Fruit fly (Drosophila melanogaster): ENCODE measurements around the gene Npl4.

Gene Npl4

dm6 chr3R:25637294-25638174 lies 13.1 kb upstream of the Npl4 start, which contains the start of gene jigr1 (continued):
- peak; percentile 6 for TF ChIP-seq CG8290 (GFP tag; optimal IDR thresholded peaks at IDR 0.05)
- TF ChIP-seq CG8290 (tag; optimal IDR thresholded peaks at IDR 0.05) = peak in 1 of 2 experiments; percentile 44
- TF ChIP-seq Opbp (GFP tag; IDR thresholded peaks at IDR 0.05; ENCODE audit: partially characterized antibody) = no peak
- no peak for TF ChIP-seq slbo (GFP tag; IDR thresholded peaks at IDR 0.05)
- TF ChIP-seq CG6765 (GFP tag; optimal IDR thresholded peaks at IDR 0.05) = no peak
- TF ChIP-seq CG15601 (tag; optimal IDR thresholded peaks at IDR 0.05) = no peak
- no peak for TF ChIP-seq CG18619 (GFP tag; optimal IDR thresholded peaks at IDR 0.05)
- TF ChIP-seq CG12071 (GFP tag; optimal IDR thresholded peaks at IDR 0.05) = no peak
- no peak for TF ChIP-seq CG3726 (GFP tag; IDR thresholded peaks at IDR 0.05)
- peak; percentile 24 for TF ChIP-seq CG30403 (GFP tag; optimal IDR thresholded peaks at IDR 0.05)
- TF ChIP-seq mirr (GFP tag; optimal IDR thresholded peaks at IDR 0.05) = no peak
- TF ChIP-seq jing (GFP tag; optimal IDR thresholded peaks at IDR 0.05) = no peak
- TF ChIP-seq MBD-R2 (GFP tag; IDR thresholded peaks at IDR 0.05) = no peak
- no peak for TF ChIP-seq CG10321 (GFP tag; IDR thresholded peaks at IDR 0.05)
- no peak for TF ChIP-seq tap (tag; optimal IDR thresholded peaks at IDR 0.05)
- TF ChIP-seq CG6813 (GFP tag; optimal IDR thresholded peaks at IDR 0.05) = peak; percentile 52
- no peak for TF ChIP-seq pzg (GFP tag; optimal IDR thresholded peaks at IDR 0.05)
- TF ChIP-seq pho (GFP tag; optimal IDR thresholded peaks at IDR 0.05) = no peak
- no peak for TF ChIP-seq dm (GFP tag; optimal IDR thresholded peaks at IDR 0.05)
- TF ChIP-seq hth (optimal IDR thresholded peaks at IDR 0.05) = no peak
- TF ChIP-seq Hmx (GFP tag; optimal IDR thresholded peaks at IDR 0.05) = no peak
- TF ChIP-seq Ets97D (GFP tag; optimal IDR thresholded peaks at IDR 0.05) = no peak
- no peak for TF ChIP-seq CG2129 (GFP tag; IDR thresholded peaks at IDR 0.05; ENCODE audit: partially characterized antibody)
- no peak for TF ChIP-seq CG11696 (GFP tag; IDR thresholded peaks at IDR 0.05)
- peak; percentile 8 for TF ChIP-seq Usf (GFP tag; optimal IDR thresholded peaks at IDR 0.05)
- TF ChIP-seq phol (tag; optimal IDR thresholded peaks at IDR 0.05) = peak; percentile 57
- TF ChIP-seq grn (GFP tag; optimal IDR thresholded peaks at IDR 0.05) = no peak
- no peak for TF ChIP-seq Spps (tag; optimal IDR thresholded peaks at IDR 0.05)
- peak; percentile 42 for TF ChIP-seq Oli (tag; optimal IDR thresholded peaks at IDR 0.05)
- no peak for TF ChIP-seq CG4707 (GFP tag; optimal IDR thresholded peaks at IDR 0.05)
- TF ChIP-seq Nf-YA (GFP tag; IDR thresholded peaks at IDR 0.05) = no peak
- no peak for TF ChIP-seq ash1 (GFP tag; optimal IDR thresholded peaks at IDR 0.05)

DNA sequence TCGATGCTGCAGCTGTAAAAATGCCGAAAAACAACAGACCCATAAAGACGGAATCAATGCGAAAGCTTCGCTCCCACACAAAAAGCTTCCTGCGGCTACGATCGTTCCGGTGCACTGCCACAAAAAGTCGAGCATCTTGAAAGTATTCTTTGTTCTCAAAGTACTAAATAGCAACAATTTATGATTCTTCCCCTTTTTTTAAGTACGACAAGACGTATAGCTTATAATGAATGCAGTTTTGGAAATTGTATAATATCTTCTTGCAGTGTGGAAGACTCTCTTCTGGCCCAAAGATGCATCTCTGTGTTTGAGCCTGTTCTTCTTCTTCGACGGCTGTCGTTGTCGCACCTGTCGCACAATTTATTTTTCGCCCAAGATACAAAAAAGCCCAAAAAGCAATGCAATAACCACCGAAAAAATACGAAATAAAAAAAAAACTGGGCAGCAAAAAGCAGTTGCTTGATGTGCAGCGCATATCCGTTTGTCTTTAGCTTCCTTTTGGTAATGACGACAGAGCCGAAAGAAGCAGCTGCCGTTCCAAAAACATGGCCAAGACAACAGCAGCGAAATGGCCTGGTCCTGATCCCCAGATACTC lies 9.5 kb upstream of the Npl4 start:
- peak; percentile 2 for TF ChIP-seq Ets65A (GFP tag)
- no peak for TF ChIP-seq CG9727 (GFP tag; optimal IDR thresholded peaks at IDR 0.05)
- no peak for TF ChIP-seq CG4617 (GFP tag; optimal IDR thresholded peaks at IDR 0.05; ENCODE audit: borderline replicate concordance)
- TF ChIP-seq Lim3 (GFP tag; IDR thresholded peaks at IDR 0.05) = no peak
- TF ChIP-seq Hr78 (GFP tag; optimal IDR thresholded peaks at IDR 0.05) = no peak
- TF ChIP-seq corto (GFP tag; optimal IDR thresholded peaks at IDR 0.05) = peak; percentile 83
- no peak for TF ChIP-seq Pdp1 (GFP tag; optimal IDR thresholded peaks at IDR 0.05)
- TF ChIP-seq fd64A (GFP tag; optimal IDR thresholded peaks at IDR 0.05) = no peak
- no peak for TF ChIP-seq CG6654 (GFP tag; optimal IDR thresholded peaks at IDR 0.05)
- TF ChIP-seq CG4328 (GFP tag; optimal IDR thresholded peaks at IDR 0.05) = no peak
- no peak for TF ChIP-seq Ets97D (GFP tag; optimal IDR thresholded peaks at IDR 0.05)
- TF ChIP-seq CG16813 (GFP tag; IDR thresholded peaks at IDR 0.05; ENCODE audit: partially characterized antibody) = no peak
- no peak for TF ChIP-seq mam (GFP tag; optimal IDR thresholded peaks at IDR 0.05)
- TF ChIP-seq CG6765 (GFP tag; optimal IDR thresholded peaks at IDR 0.05) = no peak
- no peak for TF ChIP-seq Deaf1 (tag; optimal IDR thresholded peaks at IDR 0.05)
- no peak for TF ChIP-seq otp (GFP tag; IDR thresholded peaks at IDR 0.05)
- TF ChIP-seq CG11456 (GFP tag; IDR thresholded peaks at IDR 0.05) = no peak
- no peak for TF ChIP-seq CG12744 (GFP tag; optimal IDR thresholded peaks at IDR 0.05)
- peak; percentile 60 for TF ChIP-seq lbe (GFP tag; optimal IDR thresholded peaks at IDR 0.05)
- no peak for TF ChIP-seq CG8944 (GFP tag; optimal IDR thresholded peaks at IDR 0.05)
